Worm (Caenorhabditis elegans): ENCODE data around the gene F31E8.5.

F31E8.5 gene

ce11 chrII:6822347-6822746, 15.3 kb upstream of the F31E8.5 start (continued):
- TF ChIP-seq snpc-1.3 (tag; optimal IDR thresholded peaks at IDR 0.05; ENCODE audit: insufficient read depth), result no peak

DNA sequence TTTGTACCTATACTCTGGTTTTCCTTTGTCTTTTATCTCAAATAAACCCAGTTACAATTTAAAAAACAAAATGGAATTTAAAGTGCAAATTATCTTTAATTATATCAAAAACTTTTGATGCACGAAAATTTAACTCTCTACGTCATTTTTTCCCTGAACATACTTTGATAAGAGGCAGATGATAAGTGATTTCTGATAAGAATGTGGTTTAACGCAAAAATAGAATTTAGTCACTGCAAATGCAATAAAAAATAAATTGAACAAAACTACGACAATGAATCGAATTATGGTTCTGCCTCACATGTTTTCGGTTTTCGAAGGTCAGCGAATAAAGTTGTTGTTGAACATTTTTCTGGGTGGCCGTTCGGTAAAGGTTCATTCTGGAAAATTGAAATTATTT, 14.8 kb upstream of the F31E8.5 start:
- no peak for TF ChIP-seq nhr-179 (tag; optimal IDR thresholded peaks at IDR 0.05)
- no peak for TF ChIP-seq C17E4.6 (GFP tag; IDR thresholded peaks at IDR 0.05)
- TF ChIP-seq ceh-91 (GFP tag; IDR thresholded peaks at IDR 0.05), result no peak
- no peak for TF ChIP-seq F55B11.4 (tag; optimal IDR thresholded peaks at IDR 0.05; ENCODE audit: borderline replicate concordance, insufficient read depth)
- no peak for TF ChIP-seq Y53F4B.3 (GFP tag; IDR thresholded peaks at IDR 0.05)
- TF ChIP-seq nfyb-1 (GFP tag; IDR thresholded peaks at IDR 0.05), result no peak
- TF ChIP-seq ceh-58 (GFP tag; IDR thresholded peaks at IDR 0.05), result no peak
- no peak for TF ChIP-seq T07F8.4 (tag; optimal IDR thresholded peaks at IDR 0.05)
- TF ChIP-seq egl-18 (GFP tag; IDR thresholded peaks at IDR 0.05), result no peak
- no peak for TF ChIP-seq ztf-22 (GFP tag; optimal IDR thresholded peaks at IDR 0.05)

- no peak for TF ChIP-seq sptf-2 (GFP tag; optimal IDR thresholded peaks at IDR 0.05)
- no peak for TF ChIP-seq hrde-1 (tag; optimal IDR thresholded peaks at IDR 0.05; ENCODE audit: borderline replicate concordance)
- no peak for TF ChIP-seq nhr-179 (tag; optimal IDR thresholded peaks at IDR 0.05)
- no peak for TF ChIP-seq nhr-27 (tag; optimal IDR thresholded peaks at IDR 0.05)
- no peak for TF ChIP-seq ets-4 (GFP tag; optimal IDR thresholded peaks at IDR 0.05)
- no peak for TF ChIP-seq sea-2 (GFP tag; IDR thresholded peaks at IDR 0.05)
- no peak for TF ChIP-seq unc-62 (GFP tag; optimal IDR thresholded peaks at IDR 0.05)
- no peak for TF ChIP-seq mxl-1 (tag; optimal IDR thresholded peaks at IDR 0.05)
- no peak for TF ChIP-seq ceh-100 (GFP tag; IDR thresholded peaks at IDR 0.05)
- TF ChIP-seq tbp1 (GFP tag; optimal IDR thresholded peaks at IDR 0.05), result no peak
- TF ChIP-seq ceh-91 (GFP tag; IDR thresholded peaks at IDR 0.05), result no peak
- no peak for TF ChIP-seq Y79H2A.3 (GFP tag; conservative IDR thresholded peaks at IDR 0.05)
- no peak for TF ChIP-seq aptf-2 (GFP tag; conservative IDR thresholded peaks at IDR 0.05)
- no peak for TF ChIP-seq efl-1 (GFP tag; optimal IDR thresholded peaks at IDR 0.05)
- no peak for TF ChIP-seq egrh-3 (GFP tag; IDR thresholded peaks at IDR 0.05)
- no peak for TF ChIP-seq K12H6.12 (tag; optimal IDR thresholded peaks at IDR 0.05)
- TF ChIP-seq snpc-1.1 (tag; optimal IDR thresholded peaks at IDR 0.05; ENCODE audit: insufficient read depth), result no peak
- TF ChIP-seq nfya-1 (tag; optimal IDR thresholded peaks at IDR 0.05; ENCODE audit: borderline replicate concordance, insufficient read depth), result no peak
These were observed 14.1 kb upstream of the F31E8.5 start for ce11 chrII:6821118-6821517.

DNA sequence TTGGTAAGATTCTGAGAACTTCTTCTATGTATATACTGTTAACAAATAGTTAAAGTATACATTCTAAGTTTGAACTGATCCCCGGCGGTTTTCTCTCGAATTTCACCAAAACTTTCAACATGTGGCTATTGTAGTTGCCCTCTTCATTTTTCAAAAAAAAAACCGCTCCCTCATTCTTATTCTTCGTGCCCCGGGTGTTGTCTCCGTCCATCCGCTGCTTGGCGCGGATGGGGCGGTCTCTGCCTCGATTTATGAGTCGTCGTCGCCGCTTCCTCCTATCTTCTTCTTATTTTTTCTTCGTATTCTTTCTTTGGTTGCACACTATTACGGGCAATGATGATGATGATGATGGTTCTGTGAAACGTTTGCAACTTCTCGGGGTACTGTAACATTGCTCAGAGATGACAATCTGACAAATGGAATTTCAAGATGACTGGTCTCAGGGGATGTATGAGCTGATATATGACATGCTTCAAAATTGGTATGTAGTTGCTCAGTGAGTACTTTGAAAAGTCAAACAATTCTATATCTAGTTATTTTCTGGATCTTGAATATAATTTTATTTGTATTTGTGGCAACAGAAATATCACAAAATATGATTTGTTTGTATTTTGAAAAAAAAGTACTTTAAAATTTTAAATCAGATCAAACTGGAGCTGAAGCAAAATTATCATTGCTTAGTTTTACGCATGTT, 13.4 kb upstream of the F31E8.5 start:
- TF ChIP-seq lin-26 (GFP tag; IDR thresholded peaks at IDR 0.05) (0 out of 2 replicates have a peak, but pooled peaks have one; percentile 25), attf-5 (GFP tag; optimal IDR thresholded peaks at IDR 0.05) (no peak)

ce11 chrII:6816324-6816723, 9.3 kb upstream of the F31E8.5 start:
- no peak for TF ChIP-seq ztf-6 (GFP tag; IDR thresholded peaks at IDR 0.05)
- TF ChIP-seq ztf-25 (GFP tag; IDR thresholded peaks at IDR 0.05), result no peak
- no peak for TF ChIP-seq B0336.3 (GFP tag; IDR thresholded peaks at IDR 0.05)
- TF ChIP-seq Y67H2A.10 (GFP tag; conservative IDR thresholded peaks at IDR 0.05), result no peak
- TF ChIP-seq mxl-1 (tag; optimal IDR thresholded peaks at IDR 0.05), result no peak
- no peak for TF ChIP-seq sea-2 (GFP tag; IDR thresholded peaks at IDR 0.05)
- no peak for TF ChIP-seq Y53F4B.3 (GFP tag; IDR thresholded peaks at IDR 0.05)
- TF ChIP-seq mel-28 (tag; optimal IDR thresholded peaks at IDR 0.05; ENCODE audit: borderline replicate concordance), result no peak
- no peak for TF ChIP-seq ztf-26 (tag; optimal IDR thresholded peaks at IDR 0.05)
- TF ChIP-seq cebp-2 (GFP tag; IDR thresholded peaks at IDR 0.05), result no peak
- no peak for TF ChIP-seq cebp-1 (GFP tag; IDR thresholded peaks at IDR 0.05)
- TF ChIP-seq cebp-1 (tag; optimal IDR thresholded peaks at IDR 0.05), result no peak
- no peak for TF ChIP-seq K11D2.4 (GFP tag; IDR thresholded peaks at IDR 0.05)
